Fruit fly (Drosophila melanogaster) whole organism, embryonic: ENCODE data around the gene Ir94h.

ENCODE experiments used
- Abd-B ChIP-seq: fragments of 200-800 bp; sonication (Bioruptor generic); optimal IDR thresholded peaks from 2 replicates; lab custom pipeline; 2018; ENCODE audit warnings: missing biosample characterization, mild to moderate bottlenecking, missing genetic modification characterization, moderate library complexity
- Atf3 ChIP-seq: fragments of 200-800 bp; sonication (Bioruptor generic); optimal IDR thresholded peaks from 3 replicates; lab custom pipeline; 2016; ENCODE audit warnings: missing biosample characterization, missing genetic modification characterization
- Bgb ChIP-seq: fragments of 200-800 bp; sonication (Bioruptor generic); IDR thresholded peaks from 2 replicates; pipeline ENCODE4 v1.3.6; 2022; ENCODE audit warnings: missing biosample characterization, missing genetic modification characterization; ENCODE audit not compliant: partially characterized antibody
- CG1233 ChIP-seq: fragments of 200-800 bp; sonication (Bioruptor generic); optimal IDR thresholded peaks from 4 replicates; lab custom pipeline; 2018; ENCODE audit warnings: missing biosample characterization, mild to moderate bottlenecking, missing genetic modification characterization
- CG13123 ChIP-seq: fragments of 200-800 bp; sonication (Bioruptor generic); optimal IDR thresholded peaks from 2 replicates; lab custom pipeline; 2016; ENCODE audit warnings: missing biosample characterization, missing genetic modification characterization
- CG14860 ChIP-seq: fragments of 200-800 bp; sonication (Bioruptor generic); IDR thresholded peaks from 3 replicates; pipeline ENCODE4 v1.3.6; 2022; ENCODE audit warnings: missing biosample characterization, missing genetic modification characterization; ENCODE audit not compliant: partially characterized antibody
- CG15601 ChIP-seq: fragments of 200-800 bp; sonication (Bioruptor generic); optimal IDR thresholded peaks from 3 replicates; lab custom pipeline; 2019; ENCODE audit warnings: missing biosample characterization, mild to moderate bottlenecking, missing genetic modification characterization, moderate library complexity
- CG16813 ChIP-seq: fragments of 200-800 bp; sonication (Bioruptor generic); IDR thresholded peaks from 3 replicates; pipeline ENCODE4 v1.3.6; 2022; ENCODE audit warnings: missing biosample characterization, missing genetic modification characterization; ENCODE audit not compliant: partially characterized antibody
- CG31441 ChIP-seq: fragments of 200-800 bp; sonication (Bioruptor generic); IDR thresholded peaks from 2 replicates; pipeline ENCODE4 v1.3.6; 2022; ENCODE audit warnings: missing biosample characterization, missing genetic modification characterization
- CG34224 ChIP-seq: fragments of 200-800 bp; sonication (Bioruptor generic); IDR thresholded peaks from 3 replicates; pipeline ENCODE4 v1.3.6; 2022; ENCODE audit warnings: missing biosample characterization, missing genetic modification characterization; ENCODE audit not compliant: partially characterized antibody
- CG3847 ChIP-seq: fragments of 200-800 bp; sonication (Bioruptor generic); IDR thresholded peaks from 2 replicates; pipeline ENCODE4 v1.3.6; 2022; ENCODE audit warnings: missing biosample characterization, missing genetic modification characterization
- CG42726 ChIP-seq: fragments of 200-800 bp; sonication (Bioruptor generic); IDR thresholded peaks from 2 replicates; pipeline ENCODE4 v1.3.6; 2022; ENCODE audit warnings: missing biosample characterization, missing genetic modification characterization; ENCODE audit not compliant: partially characterized antibody
- CG4328 ChIP-seq: fragments of 200-800 bp; sonication (Bioruptor generic); optimal IDR thresholded peaks from 3 replicates; lab custom pipeline; 2017; ENCODE audit warnings: missing biosample characterization, missing genetic modification reagents, missing genetic modification characterization
- CG4820 ChIP-seq: fragments of 200-800 bp; sonication (Bioruptor generic); optimal IDR thresholded peaks from 3 replicates; lab custom pipeline; 2016; ENCODE audit warnings: missing biosample characterization, missing genetic modification characterization
- CG5245 ChIP-seq: fragments of 200-800 bp; sonication (Bioruptor generic); optimal IDR thresholded peaks from 3 replicates; lab custom pipeline; 2016; ENCODE audit warnings: missing biosample characterization, missing genetic modification characterization
- CG6791 ChIP-seq: fragments of 200-800 bp; sonication (Bioruptor generic); IDR thresholded peaks from 3 replicates; pipeline ENCODE4 v1.3.6; 2022; ENCODE audit warnings: missing biosample characterization, missing genetic modification characterization; ENCODE audit not compliant: partially characterized antibody
- CG7963 ChIP-seq: fragments of 200-800 bp; sonication (Bioruptor generic); IDR thresholded peaks from 3 replicates; pipeline ENCODE4 v1.3.6; 2022; ENCODE audit warnings: missing biosample characterization, missing genetic modification characterization; ENCODE audit not compliant: partially characterized antibody
- CG8478 ChIP-seq: fragments of >200 bp; optimal IDR thresholded peaks from 2 replicates; lab custom pipeline; 2018
- CG9727 ChIP-seq: fragments of 200-800 bp; sonication (Bioruptor generic); optimal IDR thresholded peaks from 3 replicates; lab custom pipeline; 2017; ENCODE audit warnings: missing biosample characterization, mild to moderate bottlenecking, missing genetic modification characterization
- CHES-1-like ChIP-seq: fragments of 200-800 bp; sonication (Bioruptor generic); optimal IDR thresholded peaks from 2 replicates; lab custom pipeline; 2016; ENCODE audit warnings: missing biosample characterization, missing genetic modification characterization
- CTCF ChIP-seq: fragments of 200-800 bp; sonication (Bioruptor generic); optimal IDR thresholded peaks from 2 replicates; lab custom pipeline; 2017; ENCODE audit warnings: missing biosample characterization, mild to moderate bottlenecking, missing genetic modification characterization, moderate library complexity
- CoRest ChIP-seq: fragments of 200-800 bp; sonication (Bioruptor generic); optimal IDR thresholded peaks from 3 replicates; lab custom pipeline; 2018; ENCODE audit warnings: missing biosample characterization, mild to moderate bottlenecking, missing genetic modification characterization, moderate library complexity
- D19A ChIP-seq: fragments of 200-800 bp; optimal IDR thresholded peaks from 3 replicates; lab custom pipeline; 2019; ENCODE audit warnings: missing biosample characterization, mild to moderate bottlenecking, missing genetic modification characterization, moderate library complexity
- Dek ChIP-seq: fragments of 200-800 bp; sonication (Bioruptor generic); optimal IDR thresholded peaks from 3 replicates; lab custom pipeline; 2019; ENCODE audit warnings: missing biosample characterization, mild to moderate bottlenecking, missing genetic modification characterization, moderate library complexity
- Dp ChIP-seq: fragments of 200-800 bp; sonication (Bioruptor generic); optimal IDR thresholded peaks from 2 replicates; lab custom pipeline; 2018; ENCODE audit warnings: missing biosample characterization, mild to moderate bottlenecking, missing genetic modification characterization, moderate library complexity
- Ets65A ChIP-seq: fragments of 200-800 bp; sonication (Bioruptor generic); peaks from one replicate; lab custom pipeline; 2016; ENCODE audit warnings: missing biosample characterization, missing genetic modification characterization
- H2.0 ChIP-seq: fragments of 200-800 bp; sonication (Bioruptor generic); IDR thresholded peaks from 2 replicates; pipeline ENCODE4 v1.3.6; 2022; ENCODE audit warnings: missing biosample characterization, missing genetic modification characterization
- HmgZ ChIP-seq: fragments of 200-800 bp; sonication (Bioruptor generic); optimal IDR thresholded peaks from 2 replicates; lab custom pipeline; 2018; ENCODE audit warnings: missing biosample characterization, mild to moderate bottlenecking, missing genetic modification characterization
- Lhr ChIP-seq: fragments of 200-800 bp; sonication (Bioruptor generic); optimal IDR thresholded peaks from 3 replicates; lab custom pipeline; 2017; ENCODE audit warnings: mild to moderate bottlenecking, missing biosample characterization, missing genetic modification reagents, missing genetic modification characterization
- Opbp ChIP-seq: fragments of 200-800 bp; sonication (Bioruptor generic); IDR thresholded peaks from 3 replicates; pipeline ENCODE4 v1.3.6; 2022; ENCODE audit warnings: missing biosample characterization, missing genetic modification characterization; ENCODE audit not compliant: partially characterized antibody
- abd-A ChIP-seq: fragments of 200-800 bp; sonication (Bioruptor generic); optimal IDR thresholded peaks from 3 replicates; lab custom pipeline; 2019; ENCODE audit warnings: missing biosample characterization, mild to moderate bottlenecking, missing genetic modification characterization, moderate library complexity
- amos ChIP-seq: fragments of 200-800 bp; sonication (Bioruptor generic); IDR thresholded peaks from 2 replicates; pipeline ENCODE4 v1.3.6; 2022; ENCODE audit warnings: missing biosample characterization, missing genetic modification characterization; ENCODE audit not compliant: partially characterized antibody
- bowl ChIP-seq: fragments of 200-800 bp; sonication (Bioruptor generic); IDR thresholded peaks from 2 replicates; pipeline ENCODE4 v1.3.6; 2022; ENCODE audit warnings: missing biosample characterization, missing genetic modification characterization
- inv ChIP-seq: fragments of 200-800 bp; sonication (Bioruptor generic); IDR thresholded peaks from 2 replicates; pipeline ENCODE4 v1.3.6; 2022; ENCODE audit warnings: missing biosample characterization, missing genetic modification characterization; ENCODE audit not compliant: partially characterized antibody
- knrl ChIP-seq: fragments of 200-800 bp; sonication (Bioruptor generic); IDR thresholded peaks from 3 replicates; pipeline ENCODE4 v1.3.6; 2022; ENCODE audit warnings: missing biosample characterization, missing genetic modification characterization; ENCODE audit not compliant: partially characterized antibody
- lilli ChIP-seq: fragments of 200-800 bp; sonication (Bioruptor generic); optimal IDR thresholded peaks from 3 replicates; lab custom pipeline; 2016; ENCODE audit warnings: missing biosample characterization, missing genetic modification characterization
- pita ChIP-seq: fragments of 200-800 bp; sonication (Bioruptor generic); optimal IDR thresholded peaks from 2 replicates; lab custom pipeline; 2017; ENCODE audit warnings: missing biosample characterization, mild to moderate bottlenecking, missing genetic modification characterization
- run ChIP-seq: fragments of 200-800 bp; sonication (Bioruptor generic); optimal IDR thresholded peaks from 3 replicates; lab custom pipeline; 2018; ENCODE audit warnings: missing biosample characterization, mild to moderate bottlenecking, missing genetic modification characterization
- sd ChIP-seq: fragments of 200-800 bp; sonication (Bioruptor generic); optimal IDR thresholded peaks from 3 replicates; lab custom pipeline; 2018; ENCODE audit warnings: missing biosample characterization, mild to moderate bottlenecking, missing genetic modification characterization, moderate library complexity
- sima ChIP-seq: fragments of 200-800 bp; sonication (Bioruptor generic); optimal IDR thresholded peaks from 2 replicates; lab custom pipeline; 2016; ENCODE audit warnings: missing biosample characterization, missing genetic modification characterization
- sqz ChIP-seq: fragments of 200-800 bp; sonication (Bioruptor generic); optimal IDR thresholded peaks from 3 replicates; lab custom pipeline; 2018; ENCODE audit warnings: missing biosample characterization, mild to moderate bottlenecking, missing genetic modification characterization
- stwl ChIP-seq: fragments of 200-800 bp; sonication (Bioruptor generic); optimal IDR thresholded peaks from 3 replicates; lab custom pipeline; 2018; ENCODE audit warnings: missing biosample characterization, mild to moderate bottlenecking, missing genetic modification characterization, moderate library complexity
- tup ChIP-seq: fragments of 200-800 bp; sonication (Bioruptor generic); optimal IDR thresholded peaks from 2 replicates; lab custom pipeline; 2016; ENCODE audit warnings: missing biosample characterization, mild to moderate bottlenecking, missing genetic modification characterization, moderate library complexity
- vnd ChIP-seq: fragments of 200-800 bp; sonication (Bioruptor generic); IDR thresholded peaks from 3 replicates; pipeline ENCODE4 v1.3.6; 2022; ENCODE audit warnings: missing biosample characterization, missing genetic modification characterization; ENCODE audit not compliant: partially characterized antibody
- wor ChIP-seq: fragments of 200-800 bp; sonication (Bioruptor generic); IDR thresholded peaks from 2 replicates; pipeline ENCODE4 v1.3.6; 2022; ENCODE audit warnings: missing biosample characterization, missing genetic modification characterization

The Ir94h gene

DNA sequence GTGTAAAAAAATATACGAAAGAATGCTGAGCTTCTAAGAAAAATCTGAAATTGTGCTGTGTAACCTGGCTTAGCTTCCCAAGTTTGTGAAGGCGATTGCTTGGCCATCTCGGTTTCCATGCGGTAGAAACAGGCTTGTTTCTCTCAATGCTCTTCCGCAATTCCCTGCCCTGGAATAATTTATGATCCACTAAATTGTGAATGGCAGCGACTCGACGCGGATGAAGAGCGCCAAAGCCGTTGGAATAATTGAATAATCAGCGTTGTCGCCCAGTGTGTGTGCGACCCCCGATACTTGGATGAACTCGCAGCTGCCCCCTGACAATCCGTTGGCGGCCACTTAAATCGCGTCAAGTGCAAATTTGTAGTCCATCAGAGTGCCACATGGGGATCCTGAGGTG, 34.2 kb downstream of the Ir94h start, which contains the start of gene CG10177:
CG10177 (minus strand) TSS at position 101 of the 400 bp plus-strand sequence.
- TF ChIP-seq Ets65A (GFP tag; lab: Kevin White, UChicago) (no peak), CG13123 (GFP tag; lab: Kevin White, UChicago) (no peak), D19A (tag; lab: Kevin White, UChicago) (no peak), CG15601 (tag; lab: Kevin White, UChicago) (no peak), CG4820 (GFP tag; lab: Kevin White, UChicago) (no peak), CG5245 (GFP tag; lab: Kevin White, UChicago) (no peak), CHES-1-like (GFP tag; lab: Kevin White, UChicago) (no peak), H2.0 (GFP tag; lab: Robert Waterston, UW) (no peak), Dp (GFP tag; lab: Kevin White, UChicago) (no peak), CG3847 (GFP tag; lab: Robert Waterston, UW) (no peak), CG31441 (GFP tag; lab: Robert Waterston, UW) (no peak), run (tag; lab: Kevin White, UChicago) (no peak), wor (no peak)

DNA sequence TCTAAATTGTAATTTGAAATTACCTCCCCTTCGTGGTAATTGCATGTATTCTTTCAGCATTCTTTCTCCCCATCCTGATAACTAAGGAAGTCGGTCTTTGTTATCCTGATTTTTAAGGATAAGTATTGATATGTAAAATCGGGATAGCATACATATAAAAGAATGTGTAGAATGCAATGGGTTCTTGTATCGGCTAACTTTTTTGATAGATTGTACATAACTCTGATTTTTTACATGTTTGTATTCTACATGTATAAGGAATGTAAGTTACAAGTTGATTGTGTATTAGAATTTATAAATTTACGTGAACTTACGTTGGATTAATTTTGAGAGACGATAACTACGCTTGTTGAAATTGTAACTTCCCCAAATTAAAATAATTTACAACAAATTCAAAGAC, 35.0 kb downstream of the Ir94h start:
- TF ChIP-seq CG34224 (GFP tag; lab: Robert Waterston, UW), result no peak
- peak; percentile 65 for TF ChIP-seq CG16813 (GFP tag; lab: Robert Waterston, UW)
- TF ChIP-seq sd (tag; lab: Kevin White, UChicago), result peak; percentile 60
- peak; percentile 68 for TF ChIP-seq CG42726 (GFP tag; lab: Robert Waterston, UW)
- TF ChIP-seq CG1233, result no peak
- TF ChIP-seq pita (GFP tag; lab: Kevin White, UChicago), result peak; percentile 58
- 0 out of 3 replicates have a peak, but pooled peaks have one; percentile 23 for TF ChIP-seq CG7963 (GFP tag; lab: Robert Waterston, UW)
- peak; percentile 46; the same call in 1 of the 3 replicates for TF ChIP-seq CG14860
- TF ChIP-seq Opbp (GFP tag; lab: Robert Waterston, UW), result peak; percentile 39; the same call in 2 of the 3 replicates
- TF ChIP-seq knrl (GFP tag; lab: Robert Waterston, UW), result peak; percentile 67
- peak; percentile 3 for TF ChIP-seq CoRest
- TF ChIP-seq CTCF (GFP tag; lab: Kevin White, UChicago), result peak; percentile 81
- TF ChIP-seq CG8478 (lab: Kevin White, UChicago), result peak; percentile 54
- peak; percentile 27 for TF ChIP-seq HmgZ (tag; lab: Kevin White, UChicago)
- TF ChIP-seq lilli (GFP tag; lab: Kevin White, UChicago), result no peak
- TF ChIP-seq Lhr, result peak; percentile 7
- TF ChIP-seq Dek (tag; lab: Kevin White, UChicago), result peak; percentile 5
- TF ChIP-seq abd-A (tag; lab: Kevin White, UChicago), result no peak
- no peak for TF ChIP-seq CG3847 (GFP tag; lab: Robert Waterston, UW)
- no peak for TF ChIP-seq tup (GFP tag; lab: Kevin White, UChicago)
- peak; percentile 68 for TF ChIP-seq amos (GFP tag; lab: Robert Waterston, UW)
- TF ChIP-seq CG6791, result 0 out of 3 replicates have a peak, but pooled peaks have one; percentile 44
- TF ChIP-seq Atf3 (GFP tag; lab: Kevin White, UChicago), result no peak
- TF ChIP-seq vnd (GFP tag; lab: Robert Waterston, UW), result peak; percentile 45; the same call in 1 of the 3 replicates
- TF ChIP-seq sima (GFP tag; lab: Kevin White, UChicago), result no peak
- TF ChIP-seq CG4328 (GFP tag; lab: Kevin White, UChicago), result no peak
- TF ChIP-seq inv (GFP tag; lab: Robert Waterston, UW), result peak; percentile 42; the same call in 1 of the 2 replicates
- TF ChIP-seq sqz (GFP tag; lab: Kevin White, UChicago), result no peak
- TF ChIP-seq Bgb (GFP tag; lab: Robert Waterston, UW), result peak; percentile 78
- TF ChIP-seq bowl (GFP tag; lab: Robert Waterston, UW), result no peak
- peak; percentile 3 for TF ChIP-seq Abd-B (GFP tag; lab: Kevin White, UChicago)
- TF ChIP-seq CG9727 (GFP tag; lab: Kevin White, UChicago), result no peak
- peak; percentile 40 for TF ChIP-seq stwl (tag; lab: Kevin White, UChicago)
